Fruit fly (Drosophila melanogaster) whole organism, embryonic: ENCODE data around the gene CG2256.

Source experiments
- Bgb ChIP-seq: fragments of 200-800 bp; sonication (Bioruptor generic); IDR thresholded peaks from 2 replicates; pipeline ENCODE4 v1.3.6; 2022; ENCODE audit warnings: missing biosample characterization, missing genetic modification characterization; ENCODE audit not compliant: partially characterized antibody
- CG10274 ChIP-seq: fragments of 200-800 bp; sonication (Bioruptor generic); optimal IDR thresholded peaks from 3 replicates; lab custom pipeline; 2017; ENCODE audit warnings: missing biosample characterization, mild to moderate bottlenecking, missing genetic modification characterization
- CG10366 ChIP-seq: fragments of 200-800 bp; sonication (Bioruptor generic); IDR thresholded peaks from 2 replicates; pipeline ENCODE4 v1.3.6; 2022; ENCODE audit warnings: missing biosample characterization, missing genetic modification characterization
- CG15269 ChIP-seq: fragments of 200-800 bp; sonication (Bioruptor generic); optimal IDR thresholded peaks from 2 replicates; lab custom pipeline; 2018; ENCODE audit warnings: missing biosample characterization, mild to moderate bottlenecking, missing genetic modification characterization, moderate library complexity
- CG17361 ChIP-seq: fragments of 200-800 bp; sonication (Bioruptor generic); IDR thresholded peaks from 3 replicates; pipeline ENCODE4 v1.3.6; 2022; ENCODE audit warnings: missing biosample characterization, missing genetic modification characterization
- CG17912 ChIP-seq: fragments of 200-800 bp; sonication (Bioruptor generic); optimal IDR thresholded peaks from 2 replicates; lab custom pipeline; 2018; ENCODE audit warnings: missing biosample characterization, mild to moderate bottlenecking, missing genetic modification characterization
- CG1832 ChIP-seq: fragments of 200-800 bp; sonication (Bioruptor generic); optimal IDR thresholded peaks from 2 replicates; lab custom pipeline; 2017; ENCODE audit warnings: missing biosample characterization, mild to moderate bottlenecking, missing genetic modification characterization, inconsistent platforms
- CG2889 ChIP-seq: fragments of 200-800 bp; sonication (Bioruptor generic); IDR thresholded peaks from 3 replicates; pipeline ENCODE4 v1.3.6; 2022; ENCODE audit warnings: missing biosample characterization, missing genetic modification characterization
- CG30020 ChIP-seq: fragments of 200-800 bp; optimal IDR thresholded peaks from 2 replicates; lab custom pipeline; 2019; ENCODE audit warnings: missing biosample characterization, mild to moderate bottlenecking, missing genetic modification characterization, moderate library complexity
- CG34224 ChIP-seq: fragments of 200-800 bp; sonication (Bioruptor generic); IDR thresholded peaks from 3 replicates; pipeline ENCODE4 v1.3.6; 2022; ENCODE audit warnings: missing biosample characterization, missing genetic modification characterization; ENCODE audit not compliant: partially characterized antibody
- CG4360 ChIP-seq: fragments of 200-800 bp; sonication (Bioruptor generic); IDR thresholded peaks from 2 replicates; pipeline ENCODE4 v1.3.6; 2022; ENCODE audit warnings: missing biosample characterization, missing genetic modification characterization
- CG4854 ChIP-seq: fragments of 200-800 bp; sonication (Bioruptor generic); optimal IDR thresholded peaks from 2 replicates; lab custom pipeline; 2016; ENCODE audit warnings: missing biosample characterization, missing genetic modification characterization, inconsistent platforms
- CG8290 ChIP-seq, 3 experiments: fragments of 200-800 bp; sonication (Bioruptor generic); optimal IDR thresholded peaks; 2 replicates each; lab custom pipeline; 2016 to 2019; ENCODE audit warnings: missing biosample characterization in 3 of 3, missing genetic modification characterization in 3 of 3, mild to moderate bottlenecking in 2 of 3, moderate library complexity in 1 of 3
- CG9876 ChIP-seq: fragments of 200-800 bp; sonication (Bioruptor generic); optimal IDR thresholded peaks from 2 replicates; lab custom pipeline; 2016; ENCODE audit warnings: missing biosample characterization, missing genetic modification characterization
- CG9932 ChIP-seq: fragments of 200-800 bp; sonication (Bioruptor generic); IDR thresholded peaks from 2 replicates; pipeline ENCODE4 v1.3.6; 2022; ENCODE audit warnings: missing biosample characterization, missing genetic modification characterization
- CoRest ChIP-seq: fragments of 200-800 bp; sonication (Bioruptor generic); optimal IDR thresholded peaks from 3 replicates; lab custom pipeline; 2018; ENCODE audit warnings: missing biosample characterization, mild to moderate bottlenecking, missing genetic modification characterization, moderate library complexity
- Dip2 ChIP-seq: fragments of 200-800 bp; sonication (Bioruptor generic); IDR thresholded peaks from 2 replicates; pipeline ENCODE4 v1.3.6; 2022; ENCODE audit warnings: missing biosample characterization, missing genetic modification characterization
- ERR ChIP-seq: fragments of 200-800 bp; sonication (Bioruptor generic); optimal IDR thresholded peaks from 2 replicates; lab custom pipeline; 2016; ENCODE audit warnings: missing biosample characterization, missing genetic modification characterization
- HLH4C ChIP-seq: fragments of 200-800 bp; sonication (Bioruptor generic); IDR thresholded peaks from 3 replicates; pipeline ENCODE4 v1.3.6; 2022; ENCODE audit warnings: missing biosample characterization, missing genetic modification characterization; ENCODE audit not compliant: partially characterized antibody
- Hmx ChIP-seq: fragments of 200-800 bp; sonication (Bioruptor generic); optimal IDR thresholded peaks from 2 replicates; lab custom pipeline; 2016; ENCODE audit warnings: missing biosample characterization, missing genetic modification characterization
- Nf-YA ChIP-seq: fragments of 200-800 bp; sonication (Bioruptor generic); IDR thresholded peaks from 2 replicates; pipeline ENCODE4 v1.3.6; 2022; ENCODE audit warnings: missing biosample characterization, missing genetic modification characterization
- NfI ChIP-seq: fragments of 200-800 bp; sonication (Bioruptor generic); optimal IDR thresholded peaks from 3 replicates; lab custom pipeline; 2018; ENCODE audit warnings: missing biosample characterization, mild to moderate bottlenecking, missing genetic modification characterization, moderate library complexity
- Ptx1 ChIP-seq: fragments of 200-800 bp; sonication (Bioruptor generic); IDR thresholded peaks from 2 replicates; pipeline ENCODE4 v1.3.6; 2022; ENCODE audit warnings: missing biosample characterization, missing genetic modification characterization
- Six4 ChIP-seq: fragments of 200-800 bp; sonication (Bioruptor generic); optimal IDR thresholded peaks from 2 replicates; lab custom pipeline; 2016; ENCODE audit warnings: missing biosample characterization, missing genetic modification characterization
- Spps ChIP-seq: fragments of 200-800 bp; sonication (Bioruptor generic); optimal IDR thresholded peaks from 2 replicates; lab custom pipeline; 2018; ENCODE audit warnings: missing biosample characterization, mild to moderate bottlenecking, missing genetic modification characterization
- ci ChIP-seq: fragments of 200-800 bp; sonication (Bioruptor generic); IDR thresholded peaks from 3 replicates; pipeline ENCODE4 v1.3.6; 2022; ENCODE audit warnings: missing biosample characterization, missing genetic modification characterization
- crc ChIP-seq: fragments of 200-800 bp; sonication (Bioruptor generic); optimal IDR thresholded peaks from 2 replicates; lab custom pipeline; 2016; ENCODE audit warnings: missing biosample characterization, missing genetic modification characterization
- danr ChIP-seq: fragments of 200-800 bp; sonication (Bioruptor generic); IDR thresholded peaks from 2 replicates; pipeline ENCODE4 v1.3.6; 2022; ENCODE audit warnings: missing biosample characterization, missing genetic modification characterization
- dm ChIP-seq: fragments of 200-800 bp; sonication (Bioruptor generic); optimal IDR thresholded peaks from 3 replicates; lab custom pipeline; 2016; ENCODE audit warnings: missing biosample characterization, missing genetic modification characterization
- dmrt11E ChIP-seq: fragments of 200-800 bp; sonication (Bioruptor generic); optimal IDR thresholded peaks from 3 replicates; lab custom pipeline; 2018; ENCODE audit warnings: missing biosample characterization, mild to moderate bottlenecking, missing genetic modification characterization, moderate library complexity
- gcm ChIP-seq: fragments of 200-800 bp; sonication (Bioruptor generic); optimal IDR thresholded peaks from 2 replicates; lab custom pipeline; 2019; ENCODE audit warnings: missing biosample characterization, mild to moderate bottlenecking, missing genetic modification characterization, moderate library complexity
- gem ChIP-seq: fragments of 200-800 bp; sonication (Bioruptor generic); optimal IDR thresholded peaks from 2 replicates; lab custom pipeline; 2019; ENCODE audit warnings: missing biosample characterization, mild to moderate bottlenecking, missing genetic modification characterization, moderate library complexity
- gt ChIP-seq: fragments of 200-800 bp; sonication (Bioruptor generic); IDR thresholded peaks from 2 replicates; pipeline ENCODE4 v1.3.6; 2022; ENCODE audit warnings: missing biosample characterization, missing genetic modification characterization
- ham ChIP-seq: fragments of 200-800 bp; sonication (Bioruptor generic); IDR thresholded peaks from 2 replicates; pipeline ENCODE4 v1.3.6; 2022; ENCODE audit warnings: missing biosample characterization, missing genetic modification characterization
- ind ChIP-seq: fragments of 200-800 bp; sonication (Bioruptor generic); optimal IDR thresholded peaks from 3 replicates; lab custom pipeline; 2016; ENCODE audit warnings: missing biosample characterization, missing genetic modification characterization
- insv ChIP-seq, 2 experiments: fragments of 200-800 bp; sonication (Bioruptor generic); optimal IDR thresholded peaks; 3 replicates each; lab custom pipeline; 2016 to 2018; ENCODE audit warnings: missing biosample characterization in 2 of 2, missing genetic modification characterization in 2 of 2
- kah ChIP-seq: fragments of 200-800 bp; sonication (Bioruptor generic); optimal IDR thresholded peaks from 2 replicates; lab custom pipeline; 2018; ENCODE audit warnings: missing biosample characterization, mild to moderate bottlenecking, missing genetic modification characterization
- klu ChIP-seq: fragments of 200-800 bp; sonication (Bioruptor generic); IDR thresholded peaks from 2 replicates; pipeline ENCODE4 v1.3.6; 2022; ENCODE audit warnings: missing biosample characterization, missing genetic modification characterization
- lab ChIP-seq: fragments of 200-800 bp; sonication (Bioruptor generic); optimal IDR thresholded peaks from 3 replicates; lab custom pipeline; 2017; ENCODE audit warnings: missing biosample characterization, missing genetic modification characterization, mild to moderate bottlenecking, moderate library complexity, missing genetic modification reagents
- mam ChIP-seq: fragments of 200-800 bp; sonication (Bioruptor generic); optimal IDR thresholded peaks from 3 replicates; lab custom pipeline; 2016; ENCODE audit warnings: missing biosample characterization, missing genetic modification characterization
- nerfin-1 ChIP-seq: fragments of 200-800 bp; sonication (Bioruptor generic); optimal IDR thresholded peaks from 3 replicates; lab custom pipeline; 2019; ENCODE audit warnings: missing biosample characterization, mild to moderate bottlenecking, missing genetic modification characterization, moderate library complexity
- nom ChIP-seq: fragments of 200-800 bp; sonication (Bioruptor generic); optimal IDR thresholded peaks from 2 replicates; lab custom pipeline; 2017; ENCODE audit warnings: missing biosample characterization, missing genetic modification characterization, mild to moderate bottlenecking, moderate library complexity, missing genetic modification reagents
- ro ChIP-seq: fragments of 200-800 bp; sonication (Bioruptor generic); IDR thresholded peaks from 2 replicates; pipeline ENCODE4 v1.3.6; 2022; ENCODE audit warnings: missing biosample characterization, missing genetic modification characterization
- row ChIP-seq: fragments of 200-800 bp; sonication (Bioruptor generic); IDR thresholded peaks from 3 replicates; pipeline ENCODE4 v1.3.6; 2022; ENCODE audit warnings: missing biosample characterization, missing genetic modification characterization
- sr ChIP-seq: fragments of 200-800 bp; sonication (Bioruptor generic); IDR thresholded peaks from 3 replicates; pipeline ENCODE4 v1.3.6; 2022; ENCODE audit warnings: missing biosample characterization, missing genetic modification characterization
- sug ChIP-seq: fragments of 200-800 bp; optimal IDR thresholded peaks from 2 replicates; lab custom pipeline; 2019; ENCODE audit warnings: missing biosample characterization, mild to moderate bottlenecking, missing genetic modification characterization, moderate library complexity
- twi ChIP-seq: fragments of 200-800 bp; optimal IDR thresholded peaks from 2 replicates; lab custom pipeline; 2019; ENCODE audit warnings: missing biosample characterization, mild to moderate bottlenecking, missing genetic modification characterization, moderate library complexity
- unc-4 ChIP-seq: fragments of 200-800 bp; sonication (Bioruptor generic); IDR thresholded peaks from 2 replicates; pipeline ENCODE4 v1.3.6; 2022; ENCODE audit warnings: missing biosample characterization, missing genetic modification characterization; ENCODE audit not compliant: partially characterized antibody

CG2256 gene

DNA sequence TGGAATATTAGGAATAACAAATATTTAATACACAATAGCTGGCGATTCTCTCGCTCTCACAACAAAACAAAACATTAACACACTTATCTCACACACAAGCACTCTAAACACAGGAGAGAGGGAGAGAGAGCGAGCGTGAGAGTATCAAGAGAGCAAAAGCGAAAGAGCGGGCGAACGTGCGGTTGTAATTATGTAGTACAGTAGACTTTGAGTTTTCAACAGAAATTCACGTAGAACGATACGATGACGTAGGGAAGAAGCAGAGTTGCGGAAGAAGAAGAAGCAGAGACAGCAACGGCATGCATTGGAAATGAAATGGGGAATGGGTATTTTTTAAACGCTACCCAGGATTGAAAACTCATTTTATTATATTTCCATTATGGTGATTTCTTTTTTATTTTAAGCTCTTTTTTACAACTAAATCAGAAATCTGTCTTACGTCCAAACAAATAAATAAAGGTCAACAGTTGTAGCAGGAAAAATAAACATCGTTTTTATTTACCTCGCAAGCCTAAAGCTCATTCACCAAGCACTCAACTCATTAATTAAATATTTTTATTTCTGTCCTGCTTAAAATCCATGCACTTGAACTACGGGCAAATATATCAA is 29.1 kb downstream of the CG2256 start (continued):
- TF ChIP-seq CG4360 (GFP tag; lab: Robert Waterston, UW) = peak; percentile 39
- no peak for TF ChIP-seq CG9876
- no peak for TF ChIP-seq ham
- peak; percentile 13 for TF ChIP-seq dmrt11E (tag; lab: Kevin White, UChicago)
- TF ChIP-seq CG8290 (GFP tag; optimal IDR thresholded peaks at IDR 0.05; lab: Kevin White, UChicago) = no peak
- TF ChIP-seq CG8290 (tag; optimal IDR thresholded peaks at IDR 0.05; lab: Kevin White, UChicago) = no peak
- TF ChIP-seq HLH4C (GFP tag; lab: Robert Waterston, UW) = no peak; the same call in 2 of the 3 replicates
- no peak for TF ChIP-seq CG17912 (GFP tag; lab: Kevin White, UChicago)
- TF ChIP-seq Nf-YA (GFP tag; lab: Robert Waterston, UW) = no peak
- TF ChIP-seq unc-4 = 0 out of 2 replicates have a peak, but pooled peaks have one; percentile 29
- no peak for TF ChIP-seq Dip2 (GFP tag; lab: Robert Waterston, UW)

- TF ChIP-seq insv (GFP tag; optimal IDR thresholded peaks at IDR 0.05; lab: Kevin White, UChicago) (no peak), gcm (GFP tag; lab: Kevin White, UChicago) (peak; percentile 35), CG2889 (GFP tag; lab: Robert Waterston, UW) (0 out of 3 replicates have a peak, but pooled peaks have one; percentile 57), ERR (peak; percentile 33), mam (peak; percentile 77), CG10274 (peak; percentile 63), CG10366 (GFP tag; lab: Robert Waterston, UW) (peak; percentile 22; the same call in 1 of the 2 replicates), Spps (tag; lab: Kevin White, UChicago) (no peak), gem (tag; lab: Kevin White, UChicago) (peak; percentile 84), CG9932 (GFP tag; lab: Robert Waterston, UW) (peak; percentile 64), ind (peak; percentile 73), Six4 (GFP tag; lab: Kevin White, UChicago) (peak; percentile 59), danr (GFP tag; lab: Robert Waterston, UW) (0 out of 2 replicates have a peak, but pooled peaks have one; percentile 6), ro (GFP tag; lab: Robert Waterston, UW) (no peak; the same call in 1 of the 2 replicates), Ptx1 (peak; percentile 62; the same call in 1 of the 2 replicates), sug (peak; percentile 60), nom (GFP tag; lab: Kevin White, UChicago) (no peak), gt (no peak), CG15269 (peak; percentile 82), CoRest (peak; percentile 90), kah (GFP tag; lab: Kevin White, UChicago) (peak; percentile 7), CG17361 (GFP tag; lab: Robert Waterston, UW) (peak; percentile 92), row (peak; percentile 78; the same call in 2 of the 3 replicates), nerfin-1 (tag; lab: Kevin White, UChicago) (peak; percentile 15), lab (GFP tag; lab: Kevin White, UChicago) (peak; percentile 75), sr (GFP tag; lab: Robert Waterston, UW) (no peak), NfI (GFP tag; lab: Kevin White, UChicago) (peak; percentile 80), Bgb (GFP tag; lab: Robert Waterston, UW) (no peak), Hmx (GFP tag; lab: Kevin White, UChicago) (peak; percentile 54), CG4854 (GFP tag; lab: Kevin White, UChicago) (peak; percentile 35), ci (GFP tag; lab: Robert Waterston, UW) (peak; percentile 41; the same call in 1 of the 3 replicates), klu (GFP tag; lab: Robert Waterston, UW) (peak; percentile 24; the same call in 1 of the 2 replicates), CG1832 (no peak), crc (GFP tag; lab: Kevin White, UChicago) (peak; percentile 65), dm (peak; percentile 57), twi (tag; lab: Kevin White, UChicago) (peak; percentile 47), CG34224 (GFP tag; lab: Robert Waterston, UW) (no peak), CG30020 (peak; percentile 18)
Observed at dm6 chrX:8057299-8057730, 29.7 kb downstream of the CG2256 start.
